Worm (Caenorhabditis elegans): Measurements from ENCODE around the gene srv-8.

Gene srv-8

DNA sequence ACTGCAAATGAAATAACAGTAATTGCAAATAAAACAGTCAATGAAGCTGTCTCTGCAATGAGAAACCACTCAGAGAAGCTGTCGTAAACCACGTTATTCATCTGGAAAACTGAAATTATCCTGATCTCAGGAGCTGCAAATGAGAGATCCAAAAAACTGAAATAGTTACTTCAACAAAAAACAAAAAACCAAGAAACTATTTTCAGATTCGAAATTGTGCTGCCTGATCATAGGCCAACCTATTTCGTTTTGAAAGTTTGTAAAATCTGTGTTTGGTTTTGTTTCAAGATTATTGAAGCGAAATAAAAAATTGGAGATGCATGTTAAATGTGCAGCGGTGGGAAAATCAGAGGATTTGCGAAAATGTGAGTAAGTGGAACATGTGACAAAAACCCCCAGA, at the start of gene srv-8:
Gene srv-8 (minus strand): TSS at position 101 of the 400 bp plus-strand sequence.
- TF ChIP-seq zfh-2 (GFP tag; conservative IDR thresholded peaks at IDR 0.05) (no peak), rcor-1 (GFP tag; IDR thresholded peaks at IDR 0.05) (no peak), nfya-1 (tag; optimal IDR thresholded peaks at IDR 0.05; ENCODE audit: borderline replicate concordance, insufficient read depth) (no peak), T07F8.4 (tag; optimal IDR thresholded peaks at IDR 0.05) (no peak), C17E4.6 (GFP tag; IDR thresholded peaks at IDR 0.05) (no peak), cebp-1 (GFP tag; IDR thresholded peaks at IDR 0.05) (no peak), cebp-1 (tag; optimal IDR thresholded peaks at IDR 0.05) (no peak), rec-8 (tag; optimal IDR thresholded peaks at IDR 0.05) (no peak), ZK185.1 (tag; optimal IDR thresholded peaks at IDR 0.05; ENCODE audit: poor library complexity, severe bottlenecking) (no peak), F55B11.4 (tag; optimal IDR thresholded peaks at IDR 0.05; ENCODE audit: borderline replicate concordance, insufficient read depth) (no peak), mxl-1 (tag; optimal IDR thresholded peaks at IDR 0.05) (no peak), aptf-2 (GFP tag; conservative IDR thresholded peaks at IDR 0.05) (no peak), tbp1 (GFP tag; optimal IDR thresholded peaks at IDR 0.05) (no peak), mel-28 (tag; optimal IDR thresholded peaks at IDR 0.05; ENCODE audit: borderline replicate concordance) (no peak)

DNA sequence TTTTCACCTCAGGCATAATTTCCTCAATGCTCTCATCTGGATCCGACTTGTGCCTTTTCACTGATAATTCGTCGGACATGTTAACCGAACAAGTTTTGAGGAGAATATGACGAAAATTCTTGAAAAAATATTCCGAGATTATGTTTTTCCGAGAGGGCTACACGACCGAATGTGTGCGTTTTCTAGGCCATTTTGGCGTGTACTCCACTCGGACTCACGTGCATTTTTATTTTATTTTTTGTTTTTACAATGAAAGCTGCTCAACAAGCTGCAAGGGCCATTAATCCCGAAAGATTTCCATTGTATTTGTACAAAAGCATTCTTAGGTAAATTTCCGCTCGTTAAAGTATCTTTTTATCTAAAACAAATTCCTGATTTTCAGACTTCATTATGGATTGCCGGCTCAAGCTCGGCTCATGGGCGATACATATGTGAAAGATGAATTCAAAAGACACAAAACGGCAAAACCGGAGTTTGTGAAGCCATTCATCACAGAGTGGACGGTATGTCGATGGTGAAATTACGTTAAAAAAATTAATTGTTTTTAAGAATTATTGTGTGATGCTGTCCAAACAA, 47.7 kb upstream of the srv-8 start, which contains the start of the genes F25H9.6 and F25H9.7:
Gene F25H9.6 (minus strand): TSS at position 172 of the 576 bp plus-strand sequence.
Gene F25H9.7 (plus strand): TSS at position 187 of the 576 bp plus-strand sequence.
- TF ChIP-seq akir-1 (GFP tag; optimal IDR thresholded peaks at IDR 0.05) (peak; percentile 91), ceh-91 (GFP tag; IDR thresholded peaks at IDR 0.05) (peak; percentile 51; the same call in 1 of the 2 replicates), lag-1 (GFP tag; IDR thresholded peaks at IDR 0.05) (no peak), gei-17 (GFP tag; optimal IDR thresholded peaks at IDR 0.05) (no peak), T26A5.8 (tag; optimal IDR thresholded peaks at IDR 0.05) (no peak), snpc-3.4 (tag; optimal IDR thresholded peaks at IDR 0.05) (peak; percentile 51), die-1 (tag; optimal IDR thresholded peaks at IDR 0.05) (no peak), lsy-27 (tag; optimal IDR thresholded peaks at IDR 0.05; ENCODE audit: borderline replicate concordance, insufficient read depth) (no peak), snpc-1.3 (tag; optimal IDR thresholded peaks at IDR 0.05; ENCODE audit: insufficient read depth) (peak; percentile 31), somi-1 (GFP tag; optimal IDR thresholded peaks at IDR 0.05) (peak; percentile 53), Y79H2A.3 (GFP tag; conservative IDR thresholded peaks at IDR 0.05) (no peak), egrh-3 (GFP tag; IDR thresholded peaks at IDR 0.05) (no peak; the same call in 1 of the 2 replicates), bed-1 (GFP tag; IDR thresholded peaks at IDR 0.05) (0 out of 2 replicates have a peak, but pooled peaks have one; percentile 37), tbx-9 (tag; optimal IDR thresholded peaks at IDR 0.05; ENCODE audit: borderline replicate concordance) (no peak), attf-3 (GFP tag; conservative IDR thresholded peaks at IDR 0.05) (peak; percentile 78), F55B11.4 (tag; optimal IDR thresholded peaks at IDR 0.05; ENCODE audit: borderline replicate concordance, insufficient read depth) (no peak), F57C9.4 (tag; optimal IDR thresholded peaks at IDR 0.05) (peak; percentile 24), nhr-179 (tag; optimal IDR thresholded peaks at IDR 0.05) (no peak), sptf-2 (GFP tag; optimal IDR thresholded peaks at IDR 0.05) (no peak), ceh-100 (GFP tag; IDR thresholded peaks at IDR 0.05) (peak; percentile 79), ceh-58 (GFP tag; IDR thresholded peaks at IDR 0.05) (no peak), atf-7 (tag; optimal IDR thresholded peaks at IDR 0.05) (peak; percentile 44), chd-7 (tag; optimal IDR thresholded peaks at IDR 0.05) (peak; percentile 83), fkh-3 (tag; optimal IDR thresholded peaks at IDR 0.05) (no peak), rcor-1 (GFP tag; IDR thresholded peaks at IDR 0.05) (peak; percentile 73), tbp1 (GFP tag; optimal IDR thresholded peaks at IDR 0.05) (peak; percentile 58), F57A8.1 (GFP tag; optimal IDR thresholded peaks at IDR 0.05) (no peak), F23B12.7 (tag; optimal IDR thresholded peaks at IDR 0.05; ENCODE audit: insufficient read depth) (peak; percentile 16), Y56A3A.18 (GFP tag; IDR thresholded peaks at IDR 0.05) (0 out of 2 replicates have a peak, but pooled peaks have one; percentile 57), mcd-1 (GFP tag; IDR thresholded peaks at IDR 0.05) (peak; percentile 82), repo-1 (tag; optimal IDR thresholded peaks at IDR 0.05) (peak; percentile 58), F10E7.11 (tag; optimal IDR thresholded peaks at IDR 0.05) (peak; percentile 22), F33H1.4 (GFP tag; IDR thresholded peaks at IDR 0.05) (peak; percentile 58), Y53F4B.3 (GFP tag; IDR thresholded peaks at IDR 0.05) (no peak)
